Worm (Caenorhabditis elegans): ENCODE data around the gene F28E10.1.

ce11 chrIV:4523461-4523860, 45.2 kb upstream of the F28E10.1 start:
- TF ChIP-seq him-1 (tag; optimal IDR thresholded peaks at IDR 0.05): no peak
- TF ChIP-seq W03F9.2 (tag; optimal IDR thresholded peaks at IDR 0.05): no peak
